Worm (Caenorhabditis elegans): ENCODE results near the gene cdh-3.
A peak's percentile ranks its signal among the peaks of the same experiment; 100 is the strongest.

cdh-3 gene

DNA sequence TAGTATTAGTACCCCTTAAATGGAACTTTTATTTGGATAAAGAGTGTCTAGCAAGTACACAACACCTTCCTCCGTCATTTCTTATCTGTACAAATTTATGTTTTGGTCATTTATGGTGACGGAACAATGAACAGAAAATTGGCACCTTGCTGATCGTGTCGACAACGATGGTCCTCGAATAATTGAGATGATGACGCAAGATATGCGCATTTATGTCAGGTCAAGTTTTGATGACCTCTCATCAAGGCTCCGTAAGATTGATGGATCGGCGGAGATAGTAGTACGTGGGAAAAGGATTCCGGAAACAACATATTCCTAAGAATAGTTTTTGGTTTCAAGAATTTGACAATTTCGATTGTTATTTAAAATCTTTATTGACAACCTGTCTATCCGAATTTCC is 20.1 kb downstream of the cdh-3 start:
- peak; percentile 21 for TF ChIP-seq mes-2 (tag; optimal IDR thresholded peaks at IDR 0.05; ENCODE audit: poor library complexity, severe bottlenecking)
- TF ChIP-seq egl-43 (GFP tag; IDR thresholded peaks at IDR 0.05): 0 out of 2 replicates have a peak, but pooled peaks have one; percentile 22
- peak in 1 of 2 experiments; percentile 63 for TF ChIP-seq unc-62 (GFP tag; optimal IDR thresholded peaks at IDR 0.05 in 1 of 2)
- no peak for TF ChIP-seq unc-62 (tag; optimal IDR thresholded peaks at IDR 0.05)
- TF ChIP-seq duxl-1 (tag; optimal IDR thresholded peaks at IDR 0.05; ENCODE audit: poor library complexity): peak; percentile 26
- TF ChIP-seq ZK337.2 (GFP tag; IDR thresholded peaks at IDR 0.05): no peak

DNA sequence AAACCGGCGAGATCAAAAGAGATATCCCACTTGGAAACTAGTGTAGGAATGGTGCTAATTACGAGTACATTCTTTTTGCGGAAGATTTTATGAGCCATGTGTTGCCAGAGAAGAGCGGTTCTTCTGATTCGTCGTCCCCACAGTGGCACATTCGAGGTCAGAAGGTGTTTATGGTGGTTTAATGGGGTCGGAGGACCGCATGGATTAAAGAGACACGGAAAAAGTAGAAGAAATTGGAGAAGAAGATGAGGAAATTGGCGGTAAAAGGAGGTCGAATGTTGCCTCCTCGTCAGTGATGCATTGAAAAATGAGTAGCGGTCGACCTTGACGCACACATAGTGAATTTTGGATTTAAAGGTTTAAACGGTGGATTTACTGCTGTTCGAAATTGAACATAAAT is 20.7 kb downstream of the cdh-3 start:
- TF ChIP-seq hlh-30 (tag; optimal IDR thresholded peaks at IDR 0.05; ENCODE audit: insufficient read depth) (no peak), lin-1 (GFP tag; IDR thresholded peaks at IDR 0.05) (0 out of 2 replicates have a peak, but pooled peaks have one; percentile 15)

DNA sequence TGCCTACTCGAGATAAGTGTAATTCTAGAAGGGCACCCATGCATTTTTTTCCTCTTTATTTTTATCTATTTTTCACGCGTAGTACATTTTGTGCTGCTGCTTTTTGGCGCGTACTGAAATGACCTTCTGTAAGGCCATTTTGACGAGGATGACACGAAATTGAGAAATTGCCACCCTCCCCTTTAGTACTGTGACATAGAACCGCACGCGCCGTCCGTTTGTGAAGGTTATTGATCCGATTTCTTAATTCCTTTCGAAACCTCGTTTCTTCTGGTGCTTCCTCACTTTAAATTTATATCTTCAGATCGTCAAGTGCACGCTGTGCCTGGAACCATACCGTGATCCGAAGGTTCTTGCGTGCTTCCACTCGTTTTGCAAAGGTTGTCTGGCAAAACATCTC is 23.2 kb downstream of the cdh-3 start:
- TF ChIP-seq aha-1 (tag) (peak; percentile 36), Y48G9A.11 (GFP tag; IDR thresholded peaks at IDR 0.05) (no peak), egl-43 (GFP tag; IDR thresholded peaks at IDR 0.05) (0 out of 2 replicates have a peak, but pooled peaks have one; percentile 21)

DNA sequence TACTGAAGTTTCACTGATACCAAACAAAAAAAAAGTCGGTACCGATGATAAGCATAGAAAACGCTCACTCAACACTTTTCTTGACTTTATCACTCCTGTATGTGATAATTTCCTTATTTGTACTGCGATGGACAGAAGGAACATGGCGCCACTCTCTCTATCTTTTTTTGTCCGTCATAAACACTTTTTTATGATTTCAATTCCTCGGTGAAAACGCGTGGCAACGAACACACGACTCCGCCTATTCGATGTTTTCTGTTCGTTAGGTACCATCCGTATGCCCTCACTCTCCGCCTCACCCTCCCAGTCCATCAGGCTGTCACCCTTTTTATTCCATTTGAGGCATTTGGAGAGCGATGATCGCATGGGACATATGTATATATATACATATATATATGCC is 23.9 kb downstream of the cdh-3 start:
- TF ChIP-seq pqm-1 (tag; optimal IDR thresholded peaks at IDR 0.05): peak; percentile 87
- TF ChIP-seq spr-3 (GFP tag; optimal IDR thresholded peaks at IDR 0.05): no peak
- no peak for TF ChIP-seq F44E2.7 (GFP tag; IDR thresholded peaks at IDR 0.05)
- no peak for TF ChIP-seq daf-16 (GFP tag; optimal IDR thresholded peaks at IDR 0.05)
- peak; percentile 75 for TF ChIP-seq daf-16 (tag; optimal IDR thresholded peaks at IDR 0.05)
- TF ChIP-seq Y105C5A.15 (GFP tag; IDR thresholded peaks at IDR 0.05): no peak
- peak; percentile 74 for TF ChIP-seq hlh-11 (tag; optimal IDR thresholded peaks at IDR 0.05)
- TF ChIP-seq nhr-237 (tag; optimal IDR thresholded peaks at IDR 0.05): no peak
- peak in 1 of 2 experiments; percentile 43 for TF ChIP-seq lsy-2 (tag; optimal IDR thresholded peaks at IDR 0.05)
- TF ChIP-seq nhr-76 (tag; optimal IDR thresholded peaks at IDR 0.05): no peak
- TF ChIP-seq nhr-42 (GFP tag; IDR thresholded peaks at IDR 0.05): no peak
- no peak for TF ChIP-seq pha-4 (GFP tag; IDR thresholded peaks at IDR 0.05)
- no peak for TF ChIP-seq pha-4 (tag; optimal IDR thresholded peaks at IDR 0.05)
- TF ChIP-seq ceh-20 (GFP tag; IDR thresholded peaks at IDR 0.05): no peak
- TF ChIP-seq Y75B8A.6 (GFP tag; IDR thresholded peaks at IDR 0.05): no peak
- no peak for TF ChIP-seq ztf-7 (tag; optimal IDR thresholded peaks at IDR 0.05)
- TF ChIP-seq vab-7 (GFP tag; IDR thresholded peaks at IDR 0.05): no peak
- no peak for TF ChIP-seq ceh-32 (tag; optimal IDR thresholded peaks at IDR 0.05; ENCODE audit: poor library complexity)
- TF ChIP-seq lin-1 (GFP tag; IDR thresholded peaks at IDR 0.05): no peak
- no peak for TF ChIP-seq ztf-11 (tag; optimal IDR thresholded peaks at IDR 0.05)
- TF ChIP-seq dve-1 (tag; optimal IDR thresholded peaks at IDR 0.05; ENCODE audit: insufficient read depth): peak; percentile 81
- peak; percentile 62 for TF ChIP-seq T20F7.1 (GFP tag; optimal IDR thresholded peaks at IDR 0.05)
- peak; percentile 75 for TF ChIP-seq dmd-6 (GFP tag; IDR thresholded peaks at IDR 0.05)
- TF ChIP-seq F26F4.8 (GFP tag; conservative IDR thresholded peaks at IDR 0.05): no peak
- TF ChIP-seq madf-5 (GFP tag; IDR thresholded peaks at IDR 0.05): 0 out of 4 replicates have a peak, but pooled peaks of 1 of the 2 experiments have one; percentile 27
- peak; percentile 68 for TF ChIP-seq mxl-3 (GFP tag; optimal IDR thresholded peaks at IDR 0.05)
- peak; percentile 88 for TF ChIP-seq nhr-28 (tag; optimal IDR thresholded peaks at IDR 0.05)
- TF ChIP-seq zip-2 (tag; optimal IDR thresholded peaks at IDR 0.05): no peak
- peak; percentile 22 for TF ChIP-seq hlh-30 (tag; optimal IDR thresholded peaks at IDR 0.05; ENCODE audit: insufficient read depth)
- TF ChIP-seq unc-62 (GFP tag; optimal IDR thresholded peaks at IDR 0.05 in 1 of 2): peak in 1 of 2 experiments; percentile 2
- TF ChIP-seq unc-62 (tag; optimal IDR thresholded peaks at IDR 0.05): no peak
- peak; percentile 17; the same call in 1 of the 2 replicates for TF ChIP-seq hmg-1.1 (GFP tag; IDR thresholded peaks at IDR 0.05)
- no peak for TF ChIP-seq mdl-1 (tag; optimal IDR thresholded peaks at IDR 0.05)
- no peak for TF ChIP-seq gei-8 (GFP tag; optimal IDR thresholded peaks at IDR 0.05)
- TF ChIP-seq php-3 (GFP tag; IDR thresholded peaks at IDR 0.05): peak; percentile 50
- TF ChIP-seq fkh-10 (GFP tag; optimal IDR thresholded peaks at IDR 0.05): no peak
- TF ChIP-seq spr-1 (tag; optimal IDR thresholded peaks at IDR 0.05): no peak
- TF ChIP-seq zfp-3 (GFP tag; conservative IDR thresholded peaks at IDR 0.05): peak; percentile 30; the same call in 1 of the 2 replicates
- TF ChIP-seq nhr-77 (tag; optimal IDR thresholded peaks at IDR 0.05): peak; percentile 5
- TF ChIP-seq duxl-1 (tag; optimal IDR thresholded peaks at IDR 0.05; ENCODE audit: poor library complexity): no peak
